Fruit fly (Drosophila melanogaster): ENCODE data around the gene CG42359.
A peak's percentile ranks its signal among the peaks of the same experiment; 100 is the strongest.

The CG42359 gene

dm6 chr3R:19156670-19157402 lies 5.3 kb downstream of the CG42359 start, which contains the start of gene nanos (continued):
- TF ChIP-seq HLH4C (GFP tag; IDR thresholded peaks at IDR 0.05; ENCODE audit: partially characterized antibody) (peak; percentile 95), CG4617 (GFP tag; optimal IDR thresholded peaks at IDR 0.05; ENCODE audit: borderline replicate concordance) (peak; percentile 48), dimm (GFP tag; IDR thresholded peaks at IDR 0.05) (no peak), CG11085 (GFP tag; IDR thresholded peaks at IDR 0.05) (peak; percentile 57; the same call in 1 of the 2 replicates), sim (GFP tag; IDR thresholded peaks at IDR 0.05) (no peak), Bgb (GFP tag; IDR thresholded peaks at IDR 0.05; ENCODE audit: partially characterized antibody) (peak; percentile 100), odd (GFP tag; optimal IDR thresholded peaks at IDR 0.05) (no peak), unc-4 (GFP tag; IDR thresholded peaks at IDR 0.05; ENCODE audit: partially characterized antibody) (peak; percentile 98), nmo (GFP tag; optimal IDR thresholded peaks at IDR 0.05) (peak; percentile 63), mam (GFP tag; optimal IDR thresholded peaks at IDR 0.05) (peak; percentile 79), Oaz (GFP tag; IDR thresholded peaks at IDR 0.05) (no peak), klu (GFP tag; IDR thresholded peaks at IDR 0.05) (peak; percentile 37), MBD-R2 (GFP tag; IDR thresholded peaks at IDR 0.05) (peak; percentile 94), trem (tag; optimal IDR thresholded peaks at IDR 0.05) (peak; percentile 52), CG12744 (GFP tag; optimal IDR thresholded peaks at IDR 0.05) (peak; percentile 34), Six4 (GFP tag; optimal IDR thresholded peaks at IDR 0.05) (peak; percentile 31), Sry-β (GFP tag; optimal IDR thresholded peaks at IDR 0.05) (no peak), Hey (tag; optimal IDR thresholded peaks at IDR 0.05) (peak; percentile 39), CG2678 (tag; optimal IDR thresholded peaks at IDR 0.05) (peak; percentile 37), fd102C (GFP tag; optimal IDR thresholded peaks at IDR 0.05) (no peak), CG7271 (tag; optimal IDR thresholded peaks at IDR 0.05) (no peak), bbx (GFP tag; IDR thresholded peaks at IDR 0.05; ENCODE audit: partially characterized antibody) (peak; percentile 99), Hsf (GFP tag; optimal IDR thresholded peaks at IDR 0.05) (peak; percentile 54), CG7786 (GFP tag; optimal IDR thresholded peaks at IDR 0.05) (peak; percentile 76), GATAe (GFP tag; conservative IDR thresholded peaks at IDR 0.05) (no peak), pb (GFP tag; optimal IDR thresholded peaks at IDR 0.05) (peak; percentile 56), chif (GFP tag; optimal IDR thresholded peaks at IDR 0.05) (peak; percentile 29 to 33), CG5953 (GFP tag; IDR thresholded peaks at IDR 0.05) (no peak), B-H2 (GFP tag; optimal IDR thresholded peaks at IDR 0.05) (peak; percentile 82), CG1647 (GFP tag; optimal IDR thresholded peaks at IDR 0.05) (peak; percentile 60), CG4820 (GFP tag; optimal IDR thresholded peaks at IDR 0.05) (peak; percentile 55), nom (GFP tag; optimal IDR thresholded peaks at IDR 0.05) (no peak), CG16815 (GFP tag; optimal IDR thresholded peaks at IDR 0.05) (peak; percentile 36), CHES-1-like (GFP tag; optimal IDR thresholded peaks at IDR 0.05) (peak; percentile 76), CG7839 (tag; optimal IDR thresholded peaks at IDR 0.05) (peak; percentile 46), zf30C (GFP tag; optimal IDR thresholded peaks at IDR 0.05) (no peak), dan (GFP tag; IDR thresholded peaks at IDR 0.05) (no peak), Doc3 (GFP tag; IDR thresholded peaks at IDR 0.05; ENCODE audit: partially characterized antibody) (peak; percentile 95), CG3281 (GFP tag; optimal IDR thresholded peaks at IDR 0.05) (peak; percentile 33), gfzf (GFP tag; optimal IDR thresholded peaks at IDR 0.05) (peak; percentile 41), CG4404 (GFP tag; IDR thresholded peaks at IDR 0.05) (peak; percentile 44; the same call in 1 of the 2 replicates), hbn (GFP tag; IDR thresholded peaks at IDR 0.05; ENCODE audit: partially characterized antibody) (peak; percentile 99), D19B (GFP tag; optimal IDR thresholded peaks at IDR 0.05) (no peak), CG4360 (GFP tag; IDR thresholded peaks at IDR 0.05) (peak; percentile 9; the same call in 1 of the 2 replicates), CG18476 (GFP tag; optimal IDR thresholded peaks at IDR 0.05) (peak; percentile 33), pnt (GFP tag; optimal IDR thresholded peaks at IDR 0.05) (peak; percentile 41), CG12236 (GFP tag; optimal IDR thresholded peaks at IDR 0.05) (no peak), dpn (GFP tag; optimal IDR thresholded peaks at IDR 0.05) (peak; percentile 75 to 77), Atf3 (GFP tag; optimal IDR thresholded peaks at IDR 0.05) (peak; percentile 7)
